Worm (Caenorhabditis elegans) whole organism, late embryonic: ENCODE results near the gene cdc-14.

ENCODE experiments used
- C08G9.2 ChIP-seq: sonication (generic microtip); optimal IDR thresholded peaks from 2 replicates; lab custom pipeline; 2016; ENCODE audit warnings: mild to moderate bottlenecking, missing genetic modification characterization, moderate library complexity, missing compliant biosample characterization
- C38D4.7 ChIP-seq: fragments of 200-800 bp; sonication (Bioruptor generic); optimal IDR thresholded peaks from 2 replicates; lab custom pipeline; 2018; ENCODE audit warnings: mild to moderate bottlenecking, missing genetic modification characterization, moderate library complexity, missing compliant biosample characterization
- F13H6.1 ChIP-seq: sonication (generic microtip); optimal IDR thresholded peaks from 2 replicates; lab custom pipeline; 2016; ENCODE audit warnings: missing genetic modification characterization, missing compliant biosample characterization
- K02D7.2 ChIP-seq: sonication (generic microtip); optimal IDR thresholded peaks from 2 replicates; lab custom pipeline; 2017; ENCODE audit warnings: mild to moderate bottlenecking, missing genetic modification characterization, missing compliant biosample characterization
- T23F11.4 ChIP-seq: fragments of 200-800 bp; sonication (Bioruptor generic); optimal IDR thresholded peaks from 2 replicates; lab custom pipeline; 2018; ENCODE audit warnings: mild to moderate bottlenecking, missing genetic modification characterization, missing compliant biosample characterization
- ahr-1 ChIP-seq: sonication (generic microtip); optimal IDR thresholded peaks from 2 replicates; lab custom pipeline; 2016; ENCODE audit warnings: missing genetic modification characterization, missing compliant biosample characterization
- ceh-14 ChIP-seq: sonication (generic microtip); optimal IDR thresholded peaks from 2 replicates; lab custom pipeline; 2016; ENCODE audit warnings: missing genotype, missing genetic modification characterization, missing compliant biosample characterization
- ceh-18 ChIP-seq: sonication (generic microtip); optimal IDR thresholded peaks from 2 replicates; lab custom pipeline; 2016; ENCODE audit warnings: missing genetic modification characterization, missing compliant biosample characterization
- ceh-19 ChIP-seq: fragments of 200-800 bp; sonication (Bioruptor generic); optimal IDR thresholded peaks from 2 replicates; lab custom pipeline; 2018; ENCODE audit warnings: mild to moderate bottlenecking, missing genetic modification characterization, missing compliant biosample characterization
- ceh-2 ChIP-seq: sonication (generic microtip); optimal IDR thresholded peaks from 2 replicates; lab custom pipeline; 2016; ENCODE audit warnings: missing genotype, missing genetic modification characterization, missing compliant biosample characterization
- ceh-31 ChIP-seq: sonication (generic microtip); optimal IDR thresholded peaks from 2 replicates; lab custom pipeline; 2016; ENCODE audit warnings: missing genetic modification characterization, missing compliant biosample characterization
- ceh-34 ChIP-seq: sonication (generic microtip); optimal IDR thresholded peaks from 2 replicates; lab custom pipeline; 2016; ENCODE audit warnings: mild to moderate bottlenecking, missing genetic modification characterization, missing compliant biosample characterization
- ceh-45 ChIP-seq: fragments of 200-800 bp; sonication (Bioruptor generic); IDR thresholded peaks from 2 replicates; pipeline ENCODE4 v1.3.6; 2022; ENCODE audit warnings: missing genetic modification reagents, missing genetic modification characterization, missing compliant biosample characterization
- ceh-48 ChIP-seq: sonication (generic microtip); optimal IDR thresholded peaks from 2 replicates; lab custom pipeline; 2016; ENCODE audit warnings: missing genetic modification characterization, inconsistent platforms, missing compliant biosample characterization
- ceh-9 ChIP-seq: sonication (generic microtip); optimal IDR thresholded peaks from 2 replicates; lab custom pipeline; 2016; ENCODE audit warnings: mild to moderate bottlenecking, missing genetic modification characterization, inconsistent platforms, missing compliant biosample characterization
- che-1 ChIP-seq: sonication (generic microtip); optimal IDR thresholded peaks from 2 replicates; lab custom pipeline; 2016; ENCODE audit warnings: mild to moderate bottlenecking, missing genetic modification characterization, missing compliant biosample characterization
- dmd-4 ChIP-seq: sonication (generic microtip); optimal IDR thresholded peaks from 2 replicates; lab custom pipeline; 2016; ENCODE audit warnings: borderline replicate concordance, missing genetic modification characterization, missing compliant biosample characterization
- elt-2 ChIP-seq: sonication (generic microtip); optimal IDR thresholded peaks from 2 replicates; lab custom pipeline; 2016; ENCODE audit warnings: missing genetic modification reagents, missing genetic modification characterization, missing compliant biosample characterization
- elt-4 ChIP-seq: sonication (generic microtip); optimal IDR thresholded peaks from 2 replicates; lab custom pipeline; 2016; ENCODE audit warnings: missing genetic modification characterization, missing compliant biosample characterization
- ets-4 ChIP-seq: sonication (generic microtip); optimal IDR thresholded peaks from 2 replicates; lab custom pipeline; 2016; ENCODE audit warnings: missing genetic modification characterization, missing compliant biosample characterization
- eyg-1 ChIP-seq: sonication (generic microtip); optimal IDR thresholded peaks from 2 replicates; lab custom pipeline; 2016; ENCODE audit warnings: missing genotype, missing genetic modification characterization, missing compliant biosample characterization
- fax-1 ChIP-seq: sonication (generic microtip); optimal IDR thresholded peaks from 2 replicates; lab custom pipeline; 2016; ENCODE audit warnings: missing genotype, missing genetic modification characterization, missing compliant biosample characterization
- fkh-10 ChIP-seq: fragments of 150-350 bp; optimal IDR thresholded peaks from 2 replicates; lab custom pipeline; 2014; ENCODE audit warnings: missing biosample characterization, missing genetic modification reagents, missing genetic modification characterization
- fkh-6 ChIP-seq: sonication (generic microtip); optimal IDR thresholded peaks from 2 replicates; lab custom pipeline; 2016; ENCODE audit warnings: missing genetic modification characterization, missing compliant biosample characterization
- gmeb-2 ChIP-seq: sonication (generic microtip); optimal IDR thresholded peaks from 2 replicates; lab custom pipeline; 2016; ENCODE audit warnings: missing genetic modification characterization, inconsistent platforms, missing compliant biosample characterization
- hlh-8 ChIP-seq: sonication (generic microtip); optimal IDR thresholded peaks from 2 replicates; lab custom pipeline; 2016; ENCODE audit warnings: missing genotype, missing genetic modification characterization, missing compliant biosample characterization
- lim-6 ChIP-seq: sonication (generic microtip); optimal IDR thresholded peaks from 2 replicates; lab custom pipeline; 2016; ENCODE audit warnings: missing genetic modification characterization, missing compliant biosample characterization
- madf-2 ChIP-seq: sonication (generic microtip); optimal IDR thresholded peaks from 2 replicates; lab custom pipeline; 2017; ENCODE audit warnings: missing genetic modification characterization, missing compliant biosample characterization
- mec-3 ChIP-seq: sonication (generic microtip); optimal IDR thresholded peaks from 2 replicates; lab custom pipeline; 2016; ENCODE audit warnings: borderline replicate concordance, missing genetic modification characterization, missing compliant biosample characterization
- nhr-232 ChIP-seq: sonication (generic microtip); optimal IDR thresholded peaks from 2 replicates; lab custom pipeline; 2016; ENCODE audit warnings: missing genetic modification characterization, missing compliant biosample characterization
- pag-3 ChIP-seq: sonication (generic microtip); optimal IDR thresholded peaks from 2 replicates; lab custom pipeline; 2016; ENCODE audit warnings: missing compliant biosample characterization, missing genetic modification characterization, borderline replicate concordance
- pat-9 ChIP-seq: fragments of 200-800 bp; sonication (Bioruptor generic); optimal IDR thresholded peaks from 2 replicates; lab custom pipeline; 2018; ENCODE audit warnings: mild to moderate bottlenecking, missing genetic modification characterization, moderate library complexity, missing compliant biosample characterization
- pha-2 ChIP-seq: sonication (generic microtip); optimal IDR thresholded peaks from 2 replicates; lab custom pipeline; 2017; ENCODE audit warnings: mild to moderate bottlenecking, missing genetic modification characterization, missing compliant biosample characterization
- pha-4 ChIP-seq: fragments of 150-350 bp; optimal IDR thresholded peaks from 2 replicates; lab custom pipeline; 2018; ENCODE audit warnings: missing biosample characterization, missing genetic modification reagents, missing genetic modification characterization
- pqm-1 ChIP-seq: sonication (generic microtip); optimal IDR thresholded peaks from 2 replicates; lab custom pipeline; 2016; ENCODE audit warnings: missing genetic modification characterization, missing compliant biosample characterization
- pros-1 ChIP-seq: fragments of 150-350 bp; optimal IDR thresholded peaks from 2 replicates; lab custom pipeline; 2014; ENCODE audit warnings: missing biosample characterization, missing genetic modification reagents, missing genetic modification characterization
- ref-2 ChIP-seq: sonication (generic microtip); optimal IDR thresholded peaks from 2 replicates; lab custom pipeline; 2016; ENCODE audit warnings: missing genetic modification characterization, missing compliant biosample characterization
- rnt-1 ChIP-seq: sonication (generic microtip); optimal IDR thresholded peaks from 2 replicates; lab custom pipeline; 2016; ENCODE audit warnings: missing genetic modification characterization, missing compliant biosample characterization
- sdc-2 ChIP-seq: sonication (generic microtip); optimal IDR thresholded peaks from 2 replicates; lab custom pipeline; 2016; ENCODE audit warnings: missing genotype, missing genetic modification characterization, missing compliant biosample characterization
- sox-2 ChIP-seq: fragments of 200-800 bp; sonication (Bioruptor generic); IDR thresholded peaks from 2 replicates; pipeline ENCODE4 v1.3.6; 2022; ENCODE audit warnings: missing genetic modification reagents, missing genetic modification characterization, missing compliant biosample characterization
- tbx-2 ChIP-seq: sonication (generic microtip); optimal IDR thresholded peaks from 2 replicates; lab custom pipeline; 2016; ENCODE audit warnings: missing genetic modification characterization, missing compliant biosample characterization
- tbx-7 ChIP-seq: sonication (generic microtip); optimal IDR thresholded peaks from 2 replicates; lab custom pipeline; 2016; ENCODE audit warnings: missing genotype, missing genetic modification characterization, missing compliant biosample characterization
- unc-3 ChIP-seq, 2 experiments: fragments of 200-800 bp in 1 of 2; sonication (Bioruptor generic) in 1 of 2; sonication (generic microtip) in 1 of 2; conservative IDR thresholded peaks in 1 of 2; optimal IDR thresholded peaks in 1 of 2; 2 replicates each; pipeline versions ENCODE4 v1.3.6 to Lab custom; 2016 to 2022; ENCODE audit warnings: missing compliant biosample characterization in 2 of 2, missing genetic modification characterization in 2 of 2, missing genetic modification reagents in 1 of 2
- unc-42 ChIP-seq: sonication (generic microtip); optimal IDR thresholded peaks from 2 replicates; lab custom pipeline; 2016; ENCODE audit warnings: missing genotype, missing genetic modification characterization, missing compliant biosample characterization
- unc-55 ChIP-seq: sonication (generic microtip); optimal IDR thresholded peaks from 2 replicates; lab custom pipeline; 2017; ENCODE audit warnings: missing biosample characterization, missing genetic modification reagents, missing genetic modification characterization
- unc-86 ChIP-seq: sonication (generic microtip); optimal IDR thresholded peaks from 2 replicates; lab custom pipeline; 2016; ENCODE audit warnings: missing genetic modification characterization, missing compliant biosample characterization
- zip-5 ChIP-seq: sonication (generic microtip); optimal IDR thresholded peaks from 2 replicates; lab custom pipeline; 2016; ENCODE audit warnings: missing genetic modification characterization, missing compliant biosample characterization
- ztf-16 ChIP-seq: sonication (generic microtip); optimal IDR thresholded peaks from 2 replicates; lab custom pipeline; 2017; ENCODE audit warnings: missing genetic modification characterization, missing compliant biosample characterization

The cdc-14 gene

ce11 chrII:5596247-5596646, 3.0 kb upstream of the cdc-14 start, which contains the start of gene C17G10.1:
TSS of gene C17G10.1 (plus strand) at chrII:5596547.
- TF ChIP-seq tbx-2 (no peak), ceh-48 (tag; lab: Kevin White, UChicago) (no peak), zip-5 (no peak), eyg-1 (tag; lab: Kevin White, UChicago) (no peak), rnt-1 (tag; lab: Kevin White, UChicago) (no peak), pqm-1 (tag; lab: Kevin White, UChicago) (no peak), ceh-34 (tag; lab: Kevin White, UChicago) (no peak), nhr-232 (tag; lab: Kevin White, UChicago) (no peak)

ce11 chrII:5594210-5594764, 1.1 kb upstream of the cdc-14 start, which contains the start of gene ttc-4:
TSS of gene ttc-4 (plus strand) at chrII:5594714.
- peak; percentile 54 for TF ChIP-seq F13H6.1 (tag; lab: Kevin White, UChicago)
- no peak for TF ChIP-seq fkh-10
- TF ChIP-seq gmeb-2: no peak
- peak; percentile 80 for TF ChIP-seq tbx-2
- peak; percentile 64 for TF ChIP-seq unc-42
- TF ChIP-seq ceh-34 (tag; lab: Kevin White, UChicago): peak; percentile 45
- TF ChIP-seq ref-2 (tag; lab: Kevin White, UChicago): peak; percentile 5
- TF ChIP-seq ceh-45: no peak
- TF ChIP-seq fax-1 (tag; lab: Kevin White, UChicago): peak; percentile 8
- no peak for TF ChIP-seq elt-4 (tag; lab: Kevin White, UChicago)
- no peak for TF ChIP-seq ceh-9 (tag; lab: Kevin White, UChicago)
- no peak for TF ChIP-seq che-1 (tag; lab: Kevin White, UChicago)
- peak; percentile 90 for TF ChIP-seq elt-2 (tag; lab: Kevin White, UChicago)
- peak; percentile 52 for TF ChIP-seq ceh-14 (tag; lab: Kevin White, UChicago)
- TF ChIP-seq rnt-1 (tag; lab: Kevin White, UChicago): peak; percentile 33
- TF ChIP-seq C08G9.2 (tag; lab: Kevin White, UChicago): peak; percentile 71
- TF ChIP-seq unc-86: peak; percentile 29
- no peak for TF ChIP-seq ceh-18 (tag; lab: Kevin White, UChicago)
- TF ChIP-seq tbx-7 (tag; lab: Kevin White, UChicago): peak; percentile 8
- TF ChIP-seq unc-3 (GFP tag; conservative IDR thresholded peaks at IDR 0.05; lab: Robert Waterston, UW): no peak
- TF ChIP-seq unc-3 (tag; optimal IDR thresholded peaks at IDR 0.05; lab: Kevin White, UChicago): no peak
- TF ChIP-seq unc-55: no peak
- peak; percentile 33 for TF ChIP-seq ceh-2
- TF ChIP-seq sox-2: no peak
- TF ChIP-seq hlh-8 (tag; lab: Kevin White, UChicago): peak; percentile 58
- no peak for TF ChIP-seq fkh-6 (tag; lab: Kevin White, UChicago)
- peak; percentile 27 for TF ChIP-seq lim-6 (tag; lab: Kevin White, UChicago)
- TF ChIP-seq zip-5: peak; percentile 71
- TF ChIP-seq ceh-31 (tag; lab: Kevin White, UChicago): peak; percentile 90
- TF ChIP-seq pha-4: no peak
- peak; percentile 56 for TF ChIP-seq ets-4
- no peak for TF ChIP-seq pha-2 (tag; lab: Kevin White, UChicago)
- no peak for TF ChIP-seq pag-3
- peak; percentile 22 for TF ChIP-seq ahr-1
- TF ChIP-seq, all 69 proteins: peak for 19

- TF ChIP-seq mec-3 (no peak), tbx-7 (tag; lab: Kevin White, UChicago) (no peak)
Observed at ce11 chrII:5592857-5593256, 370 bp downstream of the cdc-14 start.

- TF ChIP-seq madf-2 (tag; lab: Kevin White, UChicago) (no peak), pqm-1 (tag; lab: Kevin White, UChicago) (no peak), pat-9 (tag; lab: Kevin White, UChicago) (no peak), hlh-8 (tag; lab: Kevin White, UChicago) (no peak), unc-55 (no peak), pros-1 (no peak), C38D4.7 (no peak), K02D7.2 (tag; lab: Kevin White, UChicago) (no peak), fax-1 (tag; lab: Kevin White, UChicago) (no peak), ceh-48 (tag; lab: Kevin White, UChicago) (no peak), sdc-2 (tag; lab: Kevin White, UChicago) (no peak), ztf-16 (tag; lab: Kevin White, UChicago) (no peak), ceh-19 (no peak), ceh-14 (tag; lab: Kevin White, UChicago) (no peak), dmd-4 (no peak), mec-3 (no peak), sox-2 (no peak), T23F11.4 (no peak)
Observed at ce11 chrII:5591558-5591957, 1.7 kb downstream of the cdc-14 start.
